Worm (Caenorhabditis elegans) whole organism, L3 larva: ENCODE results near the gene ddx-19.
A peak's percentile ranks its signal among the peaks of the same experiment; 100 is the strongest.

Experiments used
- ama-1 ChIP-seq: fragments of 150-350 bp; optimal IDR thresholded peaks from 2 replicates; lab custom pipeline; 2018
- nhr-237 ChIP-seq: fragments of 150-350 bp; optimal IDR thresholded peaks from 2 replicates; lab custom pipeline; 2014; ENCODE audit warnings: missing biosample characterization, missing genetic modification characterization
- sea-2 ChIP-seq: fragments of 150-350 bp; sonication (generic microtip); optimal IDR thresholded peaks from 4 replicates; lab custom pipeline; 2014; ENCODE audit warnings: missing biosample characterization, missing genetic modification reagents, missing genetic modification characterization
- unc-62 ChIP-seq: fragments of 150-350 bp; sonication (generic microtip); optimal IDR thresholded peaks from 4 replicates; lab custom pipeline; 2014; ENCODE audit warnings: missing biosample characterization, missing genetic modification reagents, missing genetic modification characterization

ce11 chrII:8931405-8932149 is 46.9 kb downstream of the ddx-19 start:
- TF ChIP-seq unc-62 (no peak), nhr-237 (tag; lab: Kevin White, UChicago) (no peak), sea-2 (GFP tag; lab: Kevin White, UChicago) (no peak), ama-1 (lab: Kevin White, UChicago) (peak; percentile 46)
